Fruit fly (Drosophila melanogaster) whole organism, embryonic: ENCODE measurements around the gene jagn.

ENCODE experiments used
- Asciz ChIP-seq: fragments of 200-800 bp; sonication (Bioruptor generic); optimal IDR thresholded peaks from 2 replicates; lab custom pipeline; 2017; ENCODE audit warnings: missing biosample characterization, mild to moderate bottlenecking, missing genetic modification characterization, missing genetic modification reagents
- Awh ChIP-seq: fragments of 200-800 bp; sonication (Bioruptor generic); IDR thresholded peaks from 2 replicates; pipeline ENCODE4, ENCODE4 v1.3.6; 2022; ENCODE audit warnings: missing biosample characterization, missing genetic modification characterization
- B-H1 ChIP-seq: fragments of 200-800 bp; sonication (Bioruptor generic); IDR thresholded peaks from 3 replicates; pipeline ENCODE4 v1.3.6; 2022; ENCODE audit warnings: missing biosample characterization, missing genetic modification characterization
- CG10267 ChIP-seq: fragments of 200-800 bp; sonication (Bioruptor generic); optimal IDR thresholded peaks from 2 replicates; lab custom pipeline; 2018; ENCODE audit warnings: missing biosample characterization, mild to moderate bottlenecking, missing genetic modification characterization, moderate library complexity
- CG12104 ChIP-seq: fragments of 200-800 bp; sonication (Bioruptor generic); optimal IDR thresholded peaks from 3 replicates; lab custom pipeline; 2016; ENCODE audit warnings: missing biosample characterization, missing genetic modification characterization
- CG12769 ChIP-seq: fragments of 200-800 bp; sonication (Bioruptor generic); optimal IDR thresholded peaks from 2 replicates; lab custom pipeline; 2019; ENCODE audit warnings: missing biosample characterization, mild to moderate bottlenecking, missing genetic modification characterization, moderate library complexity
- CG14710 ChIP-seq: fragments of 200-800 bp; sonication (Bioruptor generic); optimal IDR thresholded peaks from 3 replicates; lab custom pipeline; 2019; ENCODE audit warnings: missing biosample characterization, mild to moderate bottlenecking, missing genetic modification characterization, moderate library complexity
- CG1602 ChIP-seq: fragments of 200-800 bp; sonication (Bioruptor generic); optimal IDR thresholded peaks from 3 replicates; lab custom pipeline; 2016; ENCODE audit warnings: missing biosample characterization, missing genetic modification characterization
- CG17385 ChIP-seq: fragments of 200-800 bp; sonication (Bioruptor generic); optimal IDR thresholded peaks from 3 replicates; lab custom pipeline; 2018; ENCODE audit warnings: missing biosample characterization, mild to moderate bottlenecking, missing genetic modification characterization
- CG17568 ChIP-seq: fragments of 200-800 bp; sonication (Bioruptor generic); optimal IDR thresholded peaks from 2 replicates; lab custom pipeline; 2018; ENCODE audit warnings: missing biosample characterization, mild to moderate bottlenecking, missing genetic modification characterization, moderate library complexity
- CG3163 ChIP-seq: fragments of 200-800 bp; sonication (Bioruptor generic); optimal IDR thresholded peaks from 3 replicates; lab custom pipeline; 2016; ENCODE audit warnings: missing biosample characterization, missing genetic modification characterization
- CG3726 ChIP-seq: fragments of 200-800 bp; sonication (Bioruptor generic); IDR thresholded peaks from 3 replicates; pipeline ENCODE4, ENCODE4 v1.3.6; 2022; ENCODE audit warnings: missing biosample characterization, missing genetic modification characterization
- CG4328 ChIP-seq: fragments of 200-800 bp; sonication (Bioruptor generic); optimal IDR thresholded peaks from 3 replicates; lab custom pipeline; 2017; ENCODE audit warnings: missing biosample characterization, missing genetic modification reagents, missing genetic modification characterization
- CG6854 ChIP-seq: fragments of 200-800 bp; sonication (Bioruptor generic); optimal IDR thresholded peaks from 3 replicates; lab custom pipeline; 2017; ENCODE audit warnings: missing biosample characterization, mild to moderate bottlenecking, missing genetic modification characterization
- CG7786 ChIP-seq: fragments of 200-800 bp; sonication (Bioruptor generic); optimal IDR thresholded peaks from 2 replicates; lab custom pipeline; 2016; ENCODE audit warnings: missing biosample characterization, missing genetic modification characterization
- CG8359 ChIP-seq: fragments of 200-800 bp; sonication (Bioruptor generic); optimal IDR thresholded peaks from 2 replicates; lab custom pipeline; 2017; ENCODE audit warnings: missing biosample characterization, mild to moderate bottlenecking, missing genetic modification characterization, borderline replicate concordance
- Dfd ChIP-seq, 2 experiments: fragments of >200 bp; optimal IDR thresholded peaks; 2 replicates each; lab custom pipeline; 2017; ENCODE audit warnings: missing biosample characterization in 2 of 2, missing genetic modification characterization in 2 of 2
- Doc3 ChIP-seq: fragments of 200-800 bp; sonication (Bioruptor generic); IDR thresholded peaks from 3 replicates; pipeline ENCODE4 v1.3.6; 2022; ENCODE audit warnings: missing biosample characterization, missing genetic modification characterization; ENCODE audit not compliant: partially characterized antibody
- Eip74EF ChIP-seq, 2 experiments: fragments of 200-800 bp in 1 of 2; fragments of >200 bp in 1 of 2; sonication (Bioruptor generic) in 1 of 2; optimal IDR thresholded peaks; 2 replicates each; lab custom pipeline; 2017 to 2019; ENCODE audit warnings: missing biosample characterization in 2 of 2, missing genetic modification characterization in 2 of 2, mild to moderate bottlenecking in 1 of 2, moderate library complexity in 1 of 2
- Elba2 ChIP-seq: fragments of 200-800 bp; sonication (Bioruptor generic); optimal IDR thresholded peaks from 3 replicates; lab custom pipeline; 2016; ENCODE audit warnings: missing biosample characterization, missing genetic modification characterization
- Fer2 ChIP-seq: fragments of 200-800 bp; sonication (Bioruptor generic); optimal IDR thresholded peaks from 2 replicates; lab custom pipeline; 2018; ENCODE audit warnings: missing biosample characterization, mild to moderate bottlenecking, missing genetic modification characterization, moderate library complexity
- HLH3B ChIP-seq: fragments of 200-800 bp; sonication (Bioruptor generic); IDR thresholded peaks from 2 replicates; pipeline ENCODE4 v1.3.6; 2022; ENCODE audit warnings: missing biosample characterization, missing genetic modification characterization
- MESR4 ChIP-seq: fragments of 200-800 bp; sonication (Bioruptor generic); optimal IDR thresholded peaks from 2 replicates; lab custom pipeline; 2018; ENCODE audit warnings: missing biosample characterization, mild to moderate bottlenecking, missing genetic modification characterization, moderate library complexity
- Ptx1 ChIP-seq: fragments of 200-800 bp; sonication (Bioruptor generic); IDR thresholded peaks from 2 replicates; pipeline ENCODE4 v1.3.6; 2022; ENCODE audit warnings: missing biosample characterization, missing genetic modification characterization
- Six4 ChIP-seq: fragments of 200-800 bp; sonication (Bioruptor generic); optimal IDR thresholded peaks from 2 replicates; lab custom pipeline; 2016; ENCODE audit warnings: missing biosample characterization, missing genetic modification characterization
- Spps ChIP-seq: fragments of 200-800 bp; sonication (Bioruptor generic); optimal IDR thresholded peaks from 2 replicates; lab custom pipeline; 2018; ENCODE audit warnings: missing biosample characterization, mild to moderate bottlenecking, missing genetic modification characterization
- ac ChIP-seq: fragments of 200-800 bp; sonication (Bioruptor generic); optimal IDR thresholded peaks from 3 replicates; lab custom pipeline; 2017; ENCODE audit warnings: missing biosample characterization, mild to moderate bottlenecking, missing genetic modification characterization
- ash1 ChIP-seq: fragments of 200-800 bp; sonication (Bioruptor generic); optimal IDR thresholded peaks from 2 replicates; lab custom pipeline; 2018; ENCODE audit warnings: missing biosample characterization, mild to moderate bottlenecking, missing genetic modification characterization
- ato ChIP-seq: fragments of 200-800 bp; sonication (Bioruptor generic); IDR thresholded peaks from 2 replicates; pipeline ENCODE4 v1.3.6; 2022; ENCODE audit warnings: missing biosample characterization, missing genetic modification characterization; ENCODE audit not compliant: partially characterized antibody
- az2 ChIP-seq: fragments of 200-800 bp; sonication (Bioruptor generic); optimal IDR thresholded peaks from 3 replicates; lab custom pipeline; 2016; ENCODE audit warnings: missing biosample characterization, missing genetic modification characterization
- btn ChIP-seq: fragments of 200-800 bp; sonication (Bioruptor generic); optimal IDR thresholded peaks from 2 replicates; lab custom pipeline; 2016; ENCODE audit warnings: missing biosample characterization, missing genetic modification characterization
- croc ChIP-seq: fragments of 200-800 bp; sonication (Bioruptor generic); conservative IDR thresholded peaks from 3 replicates; pipeline ENCODE4 v1.3.6; 2022; ENCODE audit warnings: missing biosample characterization, missing genetic modification characterization
- cwo ChIP-seq: fragments of 200-800 bp; sonication (Bioruptor generic); optimal IDR thresholded peaks from 3 replicates; lab custom pipeline; 2017; ENCODE audit warnings: missing biosample characterization, missing genetic modification characterization, mild to moderate bottlenecking, moderate library complexity, missing genetic modification reagents
- danr ChIP-seq: fragments of 200-800 bp; sonication (Bioruptor generic); IDR thresholded peaks from 2 replicates; pipeline ENCODE4 v1.3.6; 2022; ENCODE audit warnings: missing biosample characterization, missing genetic modification characterization
- fru ChIP-seq: fragments of >200 bp; optimal IDR thresholded peaks from 2 replicates; lab custom pipeline; 2017
- hb ChIP-seq: fragments of 200-800 bp; sonication (Bioruptor generic); IDR thresholded peaks from 3 replicates; pipeline ENCODE4 v1.3.6; 2022; ENCODE audit warnings: missing biosample characterization, missing genetic modification characterization; ENCODE audit not compliant: partially characterized antibody
- jumu ChIP-seq: fragments of 200-800 bp; sonication (Bioruptor generic); optimal IDR thresholded peaks from 3 replicates; lab custom pipeline; 2016; ENCODE audit warnings: missing biosample characterization, missing genetic modification characterization
- kni ChIP-seq: fragments of 200-800 bp; sonication (Bioruptor generic); optimal IDR thresholded peaks from 3 replicates; lab custom pipeline; 2017; ENCODE audit warnings: mild to moderate bottlenecking, missing biosample characterization, missing genetic modification reagents, missing genetic modification characterization
- lmd ChIP-seq: fragments of 200-800 bp; sonication (Bioruptor generic); IDR thresholded peaks from 2 replicates; pipeline ENCODE4 v1.3.6; 2022; ENCODE audit warnings: missing biosample characterization, missing genetic modification characterization
- lov ChIP-seq, 2 experiments: fragments of 200-800 bp in 1 of 2; fragments of >200 bp in 1 of 2; sonication (Bioruptor generic) in 1 of 2; IDR thresholded peaks in 1 of 2; optimal IDR thresholded peaks in 1 of 2; 2 replicates in 1 of 2; 3 replicates in 1 of 2; pipeline versions ENCODE4 v1.3.6 to Lab custom; 2017 to 2022; ENCODE audit warnings: missing biosample characterization in 1 of 2, missing genetic modification characterization in 1 of 2
- luna ChIP-seq: fragments of 200-800 bp; sonication (Bioruptor generic); optimal IDR thresholded peaks from 2 replicates; lab custom pipeline; 2016; ENCODE audit warnings: missing biosample characterization, missing genetic modification characterization
- mam ChIP-seq: fragments of 200-800 bp; sonication (Bioruptor generic); optimal IDR thresholded peaks from 3 replicates; lab custom pipeline; 2016; ENCODE audit warnings: missing biosample characterization, missing genetic modification characterization
- onecut ChIP-seq: fragments of 200-800 bp; sonication (Bioruptor generic); IDR thresholded peaks from 2 replicates; pipeline ENCODE4 v1.3.6; 2022; ENCODE audit warnings: missing biosample characterization, missing genetic modification characterization
- p53 ChIP-seq: fragments of 200-800 bp; sonication (Bioruptor generic); optimal IDR thresholded peaks from 2 replicates; lab custom pipeline; 2016; ENCODE audit warnings: missing biosample characterization, missing genetic modification characterization
- pfk ChIP-seq: fragments of 200-800 bp; sonication (Bioruptor generic); optimal IDR thresholded peaks from 2 replicates; lab custom pipeline; 2018; ENCODE audit warnings: missing biosample characterization, mild to moderate bottlenecking, missing genetic modification characterization, moderate library complexity
- psq ChIP-seq: fragments of 200-800 bp; sonication (Bioruptor generic); optimal IDR thresholded peaks from 2 replicates; lab custom pipeline; 2017; ENCODE audit warnings: missing biosample characterization, missing genetic modification characterization
- sima ChIP-seq: fragments of 200-800 bp; sonication (Bioruptor generic); optimal IDR thresholded peaks from 2 replicates; lab custom pipeline; 2016; ENCODE audit warnings: missing biosample characterization, missing genetic modification characterization
- sob ChIP-seq: fragments of 200-800 bp; sonication (Bioruptor generic); IDR thresholded peaks from 2 replicates; pipeline ENCODE4 v1.3.6; 2022; ENCODE audit warnings: missing biosample characterization, missing genetic modification characterization
- ssp ChIP-seq: fragments of 200-800 bp; sonication (Bioruptor generic); IDR thresholded peaks from 2 replicates; pipeline ENCODE4 v1.3.6; 2022; ENCODE audit warnings: missing biosample characterization, missing genetic modification characterization
- ttk ChIP-seq: fragments of 200-800 bp; sonication (Bioruptor generic); IDR thresholded peaks from 2 replicates; pipeline ENCODE4 v2.1.2; 2022; ENCODE audit warnings: missing biosample characterization, missing genetic modification characterization
- yki ChIP-seq: fragments of >200 bp; optimal IDR thresholded peaks from 3 replicates; lab custom pipeline; 2018

Gene jagn

dm6 chr3R:5791497-5791896 lies 12.4 kb downstream of the jagn start, which contains the start of gene Hpf1 (continued):
- TF ChIP-seq CG14710 (peak; percentile 96), yki (lab: Kevin White, UChicago) (no peak), CG3726 (peak; percentile 96), B-H1 (GFP tag; lab: Robert Waterston, UW) (peak; percentile 97), Eip74EF (GFP tag; optimal IDR thresholded peaks at IDR 0.05; lab: Kevin White, UChicago) (peak in 1 of 2 experiments; percentile 97), az2 (peak; percentile 99), CG8359 (peak; percentile 90), hb (GFP tag; lab: Robert Waterston, UW) (no peak), p53 (GFP tag; lab: Kevin White, UChicago) (peak; percentile 96), CG10267 (tag; lab: Kevin White, UChicago) (peak; percentile 97), danr (GFP tag; lab: Robert Waterston, UW) (peak; percentile 97), Asciz (peak; percentile 96), pfk (GFP tag; lab: Kevin White, UChicago) (peak; percentile 51), luna (peak; percentile 97), CG3163 (GFP tag; lab: Kevin White, UChicago) (peak; percentile 91), jumu (GFP tag; lab: Kevin White, UChicago) (peak; percentile 98), Dfd (GFP tag; optimal IDR thresholded peaks at IDR 0.05; lab: Kevin White, UChicago) (peak in 1 of 2 experiments; percentile 19), sob (GFP tag; lab: Robert Waterston, UW) (peak; percentile 98), CG12769 (peak; percentile 99), CG17568 (GFP tag; lab: Kevin White, UChicago) (peak; percentile 97), ac (peak; percentile 86), btn (peak; percentile 95), CG4328 (GFP tag; lab: Kevin White, UChicago) (peak; percentile 94), MESR4 (peak; percentile 86), ato (GFP tag; lab: Robert Waterston, UW) (no peak), onecut (GFP tag; lab: Robert Waterston, UW) (peak; percentile 90), CG1602 (GFP tag; lab: Kevin White, UChicago) (peak; percentile 98), croc (GFP tag; lab: Robert Waterston, UW) (peak; percentile 94), Awh (GFP tag; lab: Robert Waterston, UW) (peak; percentile 94), ssp (GFP tag; lab: Robert Waterston, UW) (peak; percentile 93), CG6854 (GFP tag; lab: Kevin White, UChicago) (peak; percentile 97), CG17385 (peak; percentile 99), ash1 (GFP tag; lab: Kevin White, UChicago) (peak; percentile 85), Six4 (GFP tag; lab: Kevin White, UChicago) (peak; percentile 98), sima (peak; percentile 94), ttk (GFP tag; lab: Robert Waterston, UW) (peak; percentile 94), fru (no peak), Doc3 (no peak), Fer2 (tag; lab: Kevin White, UChicago) (peak; percentile 98), lmd (GFP tag; lab: Robert Waterston, UW) (peak; percentile 98), HLH3B (peak; percentile 97), kni (GFP tag; lab: Kevin White, UChicago) (peak; percentile 68), cwo (GFP tag; lab: Kevin White, UChicago) (peak; percentile 96), Spps (tag; lab: Kevin White, UChicago) (peak; percentile 94), lov (optimal IDR thresholded peaks at IDR 0.05; lab: Kevin White, UChicago) (no peak), lov (GFP tag; IDR thresholded peaks at IDR 0.05; lab: Robert Waterston, UW) (peak; percentile 92), Ptx1 (GFP tag; lab: Robert Waterston, UW) (peak; percentile 99), Elba2 (GFP tag; lab: Kevin White, UChicago) (peak; percentile 78), psq (peak; percentile 92), CG7786 (GFP tag; lab: Kevin White, UChicago) (peak; percentile 99), CG12104 (GFP tag; lab: Kevin White, UChicago) (peak; percentile 95), mam (GFP tag; lab: Kevin White, UChicago) (peak; percentile 99)
